Fruit fly (Drosophila melanogaster) whole organism, wandering third instar larva: ENCODE measurements around the gene Gr8a.

Source experiments
- CrebA ChIP-seq: fragments of 200-800 bp; sonication (Bioruptor generic); optimal IDR thresholded peaks from 2 replicates; lab custom pipeline; 2016; ENCODE audit warnings: missing biosample characterization, mild to moderate bottlenecking, missing genetic modification characterization, borderline replicate concordance
- Dfd ChIP-seq: fragments of >200 bp; optimal IDR thresholded peaks from 2 replicates; lab custom pipeline; 2017; ENCODE audit warnings: missing biosample characterization, missing genetic modification characterization
- Mio ChIP-seq: sonication (Bioruptor generic); optimal IDR thresholded peaks from 2 replicates; lab custom pipeline; 2016; ENCODE audit warnings: missing biosample characterization, missing genetic modification characterization
- OdsH ChIP-seq: fragments of 200-800 bp; sonication (Bioruptor generic); optimal IDR thresholded peaks from 2 replicates; lab custom pipeline; 2016; ENCODE audit warnings: missing biosample characterization, mild to moderate bottlenecking, missing genetic modification characterization
- br ChIP-seq: fragments of 200-800 bp; sonication (Bioruptor generic); optimal IDR thresholded peaks from 2 replicates; lab custom pipeline; 2016; ENCODE audit warnings: missing biosample characterization, missing genetic modification characterization
- fru ChIP-seq: fragments of 200-800 bp; sonication (Bioruptor generic); optimal IDR thresholded peaks from 3 replicates; lab custom pipeline; 2016; ENCODE audit warnings: missing biosample characterization, mild to moderate bottlenecking, missing genetic modification characterization
- h ChIP-seq: fragments of 200-800 bp; sonication (Bioruptor generic); optimal IDR thresholded peaks from 3 replicates; lab custom pipeline; 2016; ENCODE audit warnings: missing biosample characterization, mild to moderate bottlenecking, missing genetic modification characterization
- pan ChIP-seq: fragments of >200 bp; optimal IDR thresholded peaks from 2 replicates; lab custom pipeline; 2017
- psq ChIP-seq: fragments of 200-800 bp; sonication (Bioruptor generic); optimal IDR thresholded peaks from 3 replicates; lab custom pipeline; 2017; ENCODE audit warnings: missing biosample characterization, mild to moderate bottlenecking, missing genetic modification characterization, moderate library complexity
- sv ChIP-seq: fragments of 200-800 bp; sonication (Bioruptor generic); optimal IDR thresholded peaks from 3 replicates; lab custom pipeline; 2016; ENCODE audit warnings: missing biosample characterization, missing genetic modification characterization
- tai ChIP-seq: sonication (Bioruptor generic); optimal IDR thresholded peaks from 2 replicates; lab custom pipeline; 2016; ENCODE audit warnings: missing biosample characterization, missing genetic modification characterization
- usp ChIP-seq: fragments of >200 bp; optimal IDR thresholded peaks from 2 replicates; lab custom pipeline; 2017; ENCODE audit warnings: missing biosample characterization, missing genetic modification characterization

DNA sequence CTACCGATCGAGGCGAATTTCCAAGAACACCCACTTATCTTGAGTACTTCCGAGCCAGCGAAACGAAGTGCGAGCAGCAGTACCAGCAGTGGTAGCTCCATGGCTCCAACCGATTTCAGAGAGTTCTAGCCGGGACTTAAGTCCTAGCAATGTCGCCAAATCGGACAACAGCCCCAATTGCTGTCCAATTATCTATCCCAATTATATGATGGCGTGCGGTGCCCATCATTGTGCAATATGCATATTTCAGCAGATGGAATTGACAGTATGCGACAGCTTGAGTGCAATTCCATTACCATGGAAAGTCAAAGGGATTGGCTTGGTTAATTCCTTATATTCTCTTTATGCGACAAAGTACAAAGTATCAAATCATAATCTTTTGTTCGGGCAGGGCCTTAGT, 9.5 kb downstream of the Gr8a start, which contains the start of gene Ir8a:
- TF ChIP-seq usp (GFP tag; lab: Kevin White, UChicago) (no peak), OdsH (GFP tag; lab: Kevin White, UChicago) (no peak), h (GFP tag; lab: Kevin White, UChicago) (no peak), pan (lab: Kevin White, UChicago) (no peak), br (GFP tag; lab: Kevin White, UChicago) (no peak), CrebA (GFP tag; lab: Kevin White, UChicago) (no peak), tai (GFP tag; lab: Kevin White, UChicago) (no peak), sv (GFP tag; lab: Kevin White, UChicago) (no peak), psq (GFP tag; lab: Kevin White, UChicago) (no peak), fru (GFP tag; lab: Kevin White, UChicago) (no peak), Mio (GFP tag; lab: Kevin White, UChicago) (no peak), Dfd (GFP tag; lab: Kevin White, UChicago) (no peak)
